Fruit fly (Drosophila melanogaster) whole organism, embryonic: Measurements from ENCODE around the gene CG18262.

Experiments used
- Adf1 ChIP-seq: fragments of 200-800 bp; sonication (Bioruptor generic); IDR thresholded peaks from 2 replicates; pipeline ENCODE4 v1.3.6; 2022; ENCODE audit warnings: missing biosample characterization, missing genetic modification characterization
- Bdp1 ChIP-seq: fragments of 200-800 bp; sonication (Bioruptor generic); optimal IDR thresholded peaks from 3 replicates; lab custom pipeline; 2016; ENCODE audit warnings: missing biosample characterization, missing genetic modification characterization
- CG10366 ChIP-seq: fragments of 200-800 bp; sonication (Bioruptor generic); IDR thresholded peaks from 2 replicates; pipeline ENCODE4 v1.3.6; 2022; ENCODE audit warnings: missing biosample characterization, missing genetic modification characterization
- CG11398 ChIP-seq: fragments of 200-800 bp; sonication (Bioruptor generic); optimal IDR thresholded peaks from 2 replicates; lab custom pipeline; 2016; ENCODE audit warnings: missing biosample characterization, missing genetic modification characterization
- CG14050 ChIP-seq: fragments of 200-800 bp; sonication (Bioruptor generic); IDR thresholded peaks from 3 replicates; pipeline ENCODE4 v1.3.6; 2022; ENCODE audit warnings: missing biosample characterization, missing genetic modification characterization
- CG1603 ChIP-seq: fragments of 200-800 bp; sonication (Bioruptor generic); optimal IDR thresholded peaks from 2 replicates; lab custom pipeline; 2019; ENCODE audit warnings: missing biosample characterization, mild to moderate bottlenecking, missing genetic modification characterization, moderate library complexity
- CG1647 ChIP-seq: fragments of 200-800 bp; sonication (Bioruptor generic); optimal IDR thresholded peaks from 3 replicates; lab custom pipeline; 2016; ENCODE audit warnings: missing biosample characterization, missing genetic modification characterization
- CG16815 ChIP-seq: fragments of 200-800 bp; sonication (Bioruptor generic); optimal IDR thresholded peaks from 3 replicates; lab custom pipeline; 2017; ENCODE audit warnings: missing biosample characterization, mild to moderate bottlenecking, missing genetic modification characterization
- CG16863 ChIP-seq: fragments of 200-800 bp; sonication (Bioruptor generic); optimal IDR thresholded peaks from 3 replicates; lab custom pipeline; 2016; ENCODE audit warnings: missing biosample characterization, missing genetic modification characterization
- CG31441 ChIP-seq: fragments of 200-800 bp; sonication (Bioruptor generic); IDR thresholded peaks from 2 replicates; pipeline ENCODE4 v1.3.6; 2022; ENCODE audit warnings: missing biosample characterization, missing genetic modification characterization
- CG4617 ChIP-seq: fragments of 200-800 bp; sonication (Bioruptor generic); optimal IDR thresholded peaks from 3 replicates; lab custom pipeline; 2016; ENCODE audit warnings: missing biosample characterization, missing genetic modification characterization, borderline replicate concordance
- CG6689 ChIP-seq: fragments of 200-800 bp; sonication (Bioruptor generic); IDR thresholded peaks from 2 replicates; pipeline ENCODE4 v1.3.6; 2022; ENCODE audit warnings: missing biosample characterization, missing genetic modification characterization
- CG7745 ChIP-seq: fragments of 200-800 bp; sonication (Bioruptor generic); optimal IDR thresholded peaks from 2 replicates; lab custom pipeline; 2018; ENCODE audit warnings: missing biosample characterization, mild to moderate bottlenecking, missing genetic modification characterization, moderate library complexity
- CG8478 ChIP-seq: fragments of >200 bp; optimal IDR thresholded peaks from 2 replicates; lab custom pipeline; 2018
- CG9797 ChIP-seq: fragments of 200-800 bp; sonication (Bioruptor generic); optimal IDR thresholded peaks from 3 replicates; lab custom pipeline; 2018; ENCODE audit warnings: missing biosample characterization, mild to moderate bottlenecking, missing genetic modification characterization
- Dad ChIP-seq: fragments of 200-800 bp; sonication (Bioruptor generic); optimal IDR thresholded peaks from 3 replicates; lab custom pipeline; 2016; ENCODE audit warnings: missing biosample characterization, missing genetic modification characterization
- Dbx ChIP-seq: fragments of 200-800 bp; sonication (Bioruptor generic); IDR thresholded peaks from 3 replicates; pipeline ENCODE4 v1.3.6; 2022; ENCODE audit warnings: missing biosample characterization, missing genetic modification characterization
- Dip3 ChIP-seq: fragments of 200-800 bp; sonication (Bioruptor generic); optimal IDR thresholded peaks from 3 replicates; lab custom pipeline; 2016; ENCODE audit warnings: missing biosample characterization, missing genetic modification characterization
- Dll ChIP-seq: fragments of 200-800 bp; sonication (Bioruptor generic); IDR thresholded peaks from 4 replicates; pipeline ENCODE4 v1.3.6; 2022; ENCODE audit warnings: missing biosample characterization, missing genetic modification characterization; ENCODE audit not compliant: partially characterized antibody
- Ets65A ChIP-seq: fragments of 200-800 bp; sonication (Bioruptor generic); peaks from one replicate; lab custom pipeline; 2016; ENCODE audit warnings: missing biosample characterization, missing genetic modification characterization
- Ets97D ChIP-seq: fragments of 200-800 bp; sonication (Bioruptor generic); optimal IDR thresholded peaks from 3 replicates; lab custom pipeline; 2016; ENCODE audit warnings: missing biosample characterization, missing genetic modification characterization
- HLH3B ChIP-seq: fragments of 200-800 bp; sonication (Bioruptor generic); IDR thresholded peaks from 2 replicates; pipeline ENCODE4 v1.3.6; 2022; ENCODE audit warnings: missing biosample characterization, missing genetic modification characterization
- Hr3 ChIP-seq: fragments of 200-800 bp; sonication (Bioruptor generic); optimal IDR thresholded peaks from 3 replicates; lab custom pipeline; 2016; ENCODE audit warnings: missing biosample characterization, missing genetic modification characterization
- Neu2 ChIP-seq: fragments of 200-800 bp; sonication (Bioruptor generic); optimal IDR thresholded peaks from 3 replicates; lab custom pipeline; 2016; ENCODE audit warnings: missing biosample characterization, missing genetic modification characterization, borderline replicate concordance
- Nf-YA ChIP-seq: fragments of 200-800 bp; sonication (Bioruptor generic); IDR thresholded peaks from 2 replicates; pipeline ENCODE4 v1.3.6; 2022; ENCODE audit warnings: missing biosample characterization, missing genetic modification characterization
- Six4 ChIP-seq: fragments of 200-800 bp; sonication (Bioruptor generic); optimal IDR thresholded peaks from 2 replicates; lab custom pipeline; 2016; ENCODE audit warnings: missing biosample characterization, missing genetic modification characterization
- Stat92E ChIP-seq, 3 experiments: fragments of >200 bp in 2 of 3; fragments of 200-800 bp in 1 of 3; sonication (Bioruptor generic) in 1 of 3; optimal IDR thresholded peaks; 2 replicates each; lab custom pipeline; 2017 to 2019; ENCODE audit warnings: missing biosample characterization in 3 of 3, missing genetic modification characterization in 3 of 3, mild to moderate bottlenecking in 1 of 3, moderate library complexity in 1 of 3
- TFAM ChIP-seq: fragments of 200-800 bp; sonication (Bioruptor generic); optimal IDR thresholded peaks from 2 replicates; lab custom pipeline; 2017; ENCODE audit warnings: missing biosample characterization, missing genetic modification characterization, inconsistent platforms
- Tbp ChIP-seq: fragments of >200 bp; optimal IDR thresholded peaks from 2 replicates; lab custom pipeline; 2018; ENCODE audit warnings: missing biosample characterization, missing genetic modification characterization
- cas ChIP-seq: fragments of 200-800 bp; sonication (Bioruptor generic); IDR thresholded peaks from 2 replicates; pipeline ENCODE4 v1.3.6; 2022; ENCODE audit warnings: missing biosample characterization, missing genetic modification characterization
- ci ChIP-seq: fragments of 200-800 bp; sonication (Bioruptor generic); IDR thresholded peaks from 3 replicates; pipeline ENCODE4 v1.3.6; 2022; ENCODE audit warnings: missing biosample characterization, missing genetic modification characterization
- ewg ChIP-seq: fragments of 200-800 bp; sonication (Bioruptor generic); optimal IDR thresholded peaks from 3 replicates; lab custom pipeline; 2017; ENCODE audit warnings: mild to moderate bottlenecking, missing biosample characterization, missing genetic modification reagents, missing genetic modification characterization
- eyg ChIP-seq: fragments of 200-800 bp; sonication (Bioruptor generic); optimal IDR thresholded peaks from 3 replicates; lab custom pipeline; 2016; ENCODE audit warnings: missing biosample characterization, missing genetic modification characterization
- gcm2 ChIP-seq: fragments of 200-800 bp; sonication (Bioruptor generic); optimal IDR thresholded peaks from 2 replicates; lab custom pipeline; 2016; ENCODE audit warnings: missing biosample characterization, missing genetic modification characterization
- grau ChIP-seq: fragments of 200-800 bp; optimal IDR thresholded peaks from 3 replicates; lab custom pipeline; 2019; ENCODE audit warnings: missing biosample characterization, mild to moderate bottlenecking, missing genetic modification characterization, moderate library complexity
- gsb ChIP-seq: fragments of 200-800 bp; sonication (Bioruptor generic); IDR thresholded peaks from 2 replicates; pipeline ENCODE4 v1.3.6; 2022; ENCODE audit warnings: missing biosample characterization, missing genetic modification characterization
- lov ChIP-seq, 2 experiments: fragments of 200-800 bp in 1 of 2; fragments of >200 bp in 1 of 2; sonication (Bioruptor generic) in 1 of 2; IDR thresholded peaks in 1 of 2; optimal IDR thresholded peaks in 1 of 2; 2 replicates in 1 of 2; 3 replicates in 1 of 2; pipeline versions ENCODE4 v1.3.6 to Lab custom; 2017 to 2022; ENCODE audit warnings: missing biosample characterization in 1 of 2, missing genetic modification characterization in 1 of 2
- nmo ChIP-seq: fragments of 200-800 bp; sonication (Bioruptor generic); optimal IDR thresholded peaks from 2 replicates; lab custom pipeline; 2018; ENCODE audit warnings: missing biosample characterization, mild to moderate bottlenecking, missing genetic modification characterization, moderate library complexity
- onecut ChIP-seq: fragments of 200-800 bp; sonication (Bioruptor generic); IDR thresholded peaks from 2 replicates; pipeline ENCODE4 v1.3.6; 2022; ENCODE audit warnings: missing biosample characterization, missing genetic modification characterization
- org-1 ChIP-seq: fragments of 200-800 bp; sonication (Bioruptor generic); optimal IDR thresholded peaks from 2 replicates; lab custom pipeline; 2017; ENCODE audit warnings: missing biosample characterization, missing genetic modification characterization
- pan ChIP-seq, 4 experiments: fragments of >200 bp in 3 of 4; fragments of 200-800 bp in 1 of 4; sonication (Bioruptor generic) in 1 of 4; optimal IDR thresholded peaks in 3 of 4; IDR thresholded peaks in 1 of 4; 2 replicates each; pipeline versions ENCODE4 v1.3.6 to Lab custom; 2017 to 2022; ENCODE audit warnings: missing biosample characterization in 2 of 4, missing genetic modification characterization in 2 of 4, mixed read lengths in 1 of 4
- pzg ChIP-seq: fragments of 200-800 bp; sonication (Bioruptor generic); optimal IDR thresholded peaks from 3 replicates; lab custom pipeline; 2018; ENCODE audit warnings: missing biosample characterization, mild to moderate bottlenecking, missing genetic modification characterization, moderate library complexity
- rib ChIP-seq: fragments of 200-800 bp; sonication (Bioruptor generic); IDR thresholded peaks from 2 replicates; pipeline ENCODE4 v1.3.6; 2022; ENCODE audit warnings: missing biosample characterization, missing genetic modification characterization
- ro ChIP-seq: fragments of 200-800 bp; sonication (Bioruptor generic); IDR thresholded peaks from 2 replicates; pipeline ENCODE4 v1.3.6; 2022; ENCODE audit warnings: missing biosample characterization, missing genetic modification characterization
- slp2 ChIP-seq: fragments of 200-800 bp; sonication (Bioruptor generic); optimal IDR thresholded peaks from 2 replicates; lab custom pipeline; 2016; ENCODE audit warnings: missing biosample characterization, missing genetic modification characterization
- ssp ChIP-seq: fragments of 200-800 bp; sonication (Bioruptor generic); IDR thresholded peaks from 2 replicates; pipeline ENCODE4 v1.3.6; 2022; ENCODE audit warnings: missing biosample characterization, missing genetic modification characterization
- tup ChIP-seq: fragments of 200-800 bp; sonication (Bioruptor generic); optimal IDR thresholded peaks from 2 replicates; lab custom pipeline; 2016; ENCODE audit warnings: missing biosample characterization, mild to moderate bottlenecking, missing genetic modification characterization, moderate library complexity
- wdn ChIP-seq: fragments of 200-800 bp; sonication (Bioruptor generic); IDR thresholded peaks from 2 replicates; pipeline ENCODE4 v1.3.6; 2022; ENCODE audit warnings: missing biosample characterization, missing genetic modification characterization
- wor ChIP-seq: fragments of 200-800 bp; sonication (Bioruptor generic); IDR thresholded peaks from 2 replicates; pipeline ENCODE4 v1.3.6; 2022; ENCODE audit warnings: missing biosample characterization, missing genetic modification characterization
- zfh2 ChIP-seq: fragments of 200-800 bp; sonication (Bioruptor generic); optimal IDR thresholded peaks from 2 replicates; lab custom pipeline; 2016; ENCODE audit warnings: missing biosample characterization, missing genetic modification characterization

Gene CG18262

DNA sequence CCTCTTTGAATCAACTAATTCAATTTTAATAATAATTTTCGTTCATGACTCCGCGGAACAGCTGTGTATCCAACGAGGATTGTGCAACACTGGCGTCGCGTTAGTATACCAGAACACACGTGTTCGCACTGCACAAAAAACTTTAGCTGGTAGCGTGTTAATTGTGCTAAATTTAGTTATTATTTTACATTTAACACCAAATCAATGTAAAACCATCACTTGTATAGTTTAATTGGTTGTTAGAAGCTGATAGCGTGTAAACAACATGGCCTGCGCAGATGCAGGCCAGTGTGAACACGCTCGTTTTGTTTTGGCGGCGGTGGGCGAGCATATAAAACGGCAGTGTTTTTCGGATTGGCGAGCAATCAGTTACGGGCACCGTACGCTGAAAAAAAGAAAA, 4.5 kb downstream of the CG18262 start, which contains the start of the genes Traf6 and GIIIspla2 (continued):
- TF ChIP-seq pzg (GFP tag; lab: Kevin White, UChicago) (peak; percentile 67), lov (optimal IDR thresholded peaks at IDR 0.05; lab: Kevin White, UChicago) (no peak), lov (GFP tag; IDR thresholded peaks at IDR 0.05; lab: Robert Waterston, UW) (peak; percentile 63; the same call in 1 of the 3 replicates), ci (GFP tag; lab: Robert Waterston, UW) (peak; percentile 81), HLH3B (GFP tag; lab: Robert Waterston, UW) (peak; percentile 71), gsb (peak; percentile 57; the same call in 1 of the 2 replicates), TFAM (GFP tag; lab: Kevin White, UChicago) (no peak), zfh2 (peak; percentile 73), Dip3 (GFP tag; lab: Kevin White, UChicago) (peak; percentile 77), CG31441 (GFP tag; lab: Robert Waterston, UW) (no peak; the same call in 1 of the 2 replicates), Stat92E (GFP tag; optimal IDR thresholded peaks at IDR 0.05; lab: Kevin White, UChicago) (no peak), Nf-YA (GFP tag; lab: Robert Waterston, UW) (0 out of 2 replicates have a peak, but pooled peaks have one; percentile 17), wdn (GFP tag; lab: Robert Waterston, UW) (peak; percentile 59; the same call in 1 of the 2 replicates), ro (GFP tag; lab: Robert Waterston, UW) (0 out of 2 replicates have a peak, but pooled peaks have one; percentile 30), Hr3 (GFP tag; lab: Kevin White, UChicago) (peak; percentile 78), ssp (GFP tag; lab: Robert Waterston, UW) (peak; percentile 90), Dbx (GFP tag; lab: Robert Waterston, UW) (peak; percentile 81), tup (peak; percentile 40), Dll (GFP tag; lab: Robert Waterston, UW) (peak; percentile 46; the same call in 1 of the 4 replicates), Ets97D (GFP tag; lab: Kevin White, UChicago) (peak; percentile 61), Six4 (GFP tag; lab: Kevin White, UChicago) (peak; percentile 40), CG14050 (GFP tag; lab: Robert Waterston, UW) (peak; percentile 72), nmo (GFP tag; lab: Kevin White, UChicago) (peak; percentile 83), onecut (GFP tag; lab: Robert Waterston, UW) (peak; percentile 40; the same call in 1 of the 2 replicates), cas (0 out of 2 replicates have a peak, but pooled peaks have one; percentile 9), CG1647 (GFP tag; lab: Kevin White, UChicago) (peak; percentile 62), CG1603 (tag; lab: Kevin White, UChicago) (peak; percentile 90), Dad (GFP tag; lab: Kevin White, UChicago) (peak; percentile 60), Ets65A (GFP tag; lab: Kevin White, UChicago) (peak; percentile 97), ewg (GFP tag; lab: Kevin White, UChicago) (peak; percentile 75), CG16815 (GFP tag; lab: Kevin White, UChicago) (peak; percentile 66), Tbp (GFP tag; lab: Kevin White, UChicago) (no peak), CG4617 (peak; percentile 57), Neu2 (GFP tag; lab: Kevin White, UChicago) (no peak), CG7745 (tag; lab: Kevin White, UChicago) (no peak), Bdp1 (GFP tag; lab: Kevin White, UChicago) (peak; percentile 74), CG9797 (GFP tag; lab: Kevin White, UChicago) (peak; percentile 45), gcm2 (no peak), grau (tag; lab: Kevin White, UChicago) (peak; percentile 80), slp2 (GFP tag; lab: Kevin White, UChicago) (peak; percentile 25), CG11398 (GFP tag; lab: Kevin White, UChicago) (peak; percentile 47), eyg (peak; percentile 17), CG8478 (no peak), CG10366 (peak; percentile 76), wor (GFP tag; lab: Robert Waterston, UW) (peak; percentile 69; the same call in 1 of the 2 replicates), CG6689 (GFP tag; lab: Robert Waterston, UW) (peak; percentile 74), Adf1 (GFP tag; lab: Robert Waterston, UW) (peak; percentile 48; the same call in 1 of the 2 replicates), pan (optimal IDR thresholded peaks at IDR 0.05; lab: Kevin White, UChicago) (no peak), pan (GFP tag; optimal IDR thresholded peaks at IDR 0.05 in 1 of 2, IDR thresholded peaks at IDR 0.05 in 1 of 2) (peak in 1 of 2 experiments; percentile 69), org-1 (GFP tag; lab: Kevin White, UChicago) (peak; percentile 62), rib (GFP tag; lab: Robert Waterston, UW) (no peak), CG16863 (peak; percentile 43)
